Worm (Caenorhabditis elegans) whole organism, early embryonic: Measurements from ENCODE around the gene bath-31.

Experiments
- B0310.2 ChIP-seq: sonication (generic microtip); optimal IDR thresholded peaks from 2 replicates; lab custom pipeline; 2016; ENCODE audit warnings: mild to moderate bottlenecking, missing genetic modification characterization, missing compliant biosample characterization
- ama-1 ChIP-seq: fragments of 150-350 bp; optimal IDR thresholded peaks from 2 replicates; lab custom pipeline; 2014
- hmbx-1 ChIP-seq: sonication (generic microtip); optimal IDR thresholded peaks from 2 replicates; lab custom pipeline; 2016; ENCODE audit warnings: mild to moderate bottlenecking, missing genetic modification characterization, missing compliant biosample characterization
- hnd-1 ChIP-seq: sonication (generic microtip); optimal IDR thresholded peaks from 2 replicates; lab custom pipeline; 2016; ENCODE audit warnings: missing genetic modification characterization, missing compliant biosample characterization
- tbx-37 ChIP-seq: fragments of 200-800 bp; sonication (Bioruptor generic); conservative IDR thresholded peaks from 2 replicates; pipeline ENCODE4 v1.3.6; 2022; ENCODE audit warnings: missing genetic modification reagents, missing genetic modification characterization, missing compliant biosample characterization
- tra-4 ChIP-seq: sonication (generic microtip); optimal IDR thresholded peaks from 2 replicates; lab custom pipeline; 2017; ENCODE audit warnings: missing genetic modification characterization, missing compliant biosample characterization

DNA sequence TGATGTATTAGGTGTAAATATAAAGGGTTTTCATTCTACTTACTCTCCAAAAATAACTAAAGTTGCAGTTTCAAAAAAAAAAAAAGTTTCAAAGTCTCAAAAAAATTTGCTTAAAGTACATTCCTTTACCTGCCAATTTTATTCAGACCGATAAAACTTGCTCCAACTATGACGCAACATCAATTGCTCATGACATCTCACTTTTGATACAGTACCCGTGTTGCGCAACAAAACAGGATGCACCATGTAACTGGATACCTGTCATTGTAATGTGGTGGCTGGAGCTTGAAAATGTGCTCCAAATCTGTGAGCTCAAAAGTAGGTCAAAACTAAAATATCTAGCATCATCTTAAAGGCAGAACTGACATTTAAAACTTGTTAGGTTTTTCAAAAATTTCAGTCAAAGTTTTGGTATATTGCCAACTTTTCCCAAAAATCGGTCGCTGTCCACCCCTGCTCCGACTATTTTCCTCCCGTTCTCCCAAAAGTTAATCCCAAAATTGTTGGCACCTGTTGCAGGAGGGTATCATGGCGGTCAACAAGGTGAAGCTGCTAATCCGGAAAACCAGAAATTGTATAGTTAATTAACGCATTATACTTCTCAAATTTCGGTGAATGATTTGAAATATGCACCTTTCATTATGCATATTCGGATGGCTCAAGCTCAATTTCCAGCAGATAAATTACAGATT is 50.7 kb downstream of the bath-31 start, which contains the start of gene T24E12.2:
- no peak for TF ChIP-seq tbx-37 (GFP tag; lab: Robert Waterston, UW)
- TF ChIP-seq hmbx-1 (tag; lab: Kevin White, UChicago): no peak
- TF ChIP-seq tra-4: no peak
- TF ChIP-seq ama-1 (lab: Kevin White, UChicago): no peak
- TF ChIP-seq B0310.2 (tag; lab: Kevin White, UChicago): no peak
- no peak for TF ChIP-seq hnd-1
